Fruit fly (Drosophila melanogaster): ENCODE data around the gene CG42823.

CG42823 gene

DNA sequence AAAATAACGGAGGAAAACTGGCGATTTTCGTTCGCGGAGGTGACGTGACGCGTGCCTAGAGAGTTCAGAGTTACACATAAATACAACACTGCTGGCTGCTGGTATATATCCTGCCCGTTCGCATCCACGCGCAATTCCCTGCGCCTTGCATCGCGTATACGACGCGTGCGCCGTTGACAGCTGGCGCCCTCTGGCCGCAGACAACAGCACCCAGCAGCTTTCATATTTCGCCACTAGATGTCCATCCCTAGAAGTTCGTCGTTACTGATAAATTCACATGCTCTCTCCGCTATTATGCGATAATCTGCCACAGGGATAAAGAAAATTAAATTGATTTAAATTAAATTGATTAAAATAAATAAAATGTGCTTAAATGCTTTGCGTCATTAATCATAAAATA lies 2.5 kb downstream of the CG42823 start, which contains the start of gene Sur-8 (continued):
- no peak for TF ChIP-seq Abd-B (GFP tag; optimal IDR thresholded peaks at IDR 0.05)
- TF ChIP-seq sage (GFP tag; optimal IDR thresholded peaks at IDR 0.05), result no peak
- peak; percentile 29 for TF ChIP-seq HLH106 (tag; optimal IDR thresholded peaks at IDR 0.05)
- no peak for TF ChIP-seq jim (GFP tag; optimal IDR thresholded peaks at IDR 0.05)
- peak; percentile 32 for TF ChIP-seq Myc (optimal IDR thresholded peaks at IDR 0.05)
- TF ChIP-seq lola (GFP tag; optimal IDR thresholded peaks at IDR 0.05), result no peak
- no peak for TF ChIP-seq pan (optimal IDR thresholded peaks at IDR 0.05)
- no peak for TF ChIP-seq GATAd (GFP tag; optimal IDR thresholded peaks at IDR 0.05)
- TF ChIP-seq Sp1 (GFP tag; optimal IDR thresholded peaks at IDR 0.05), result no peak
- TF ChIP-seq Dif (GFP tag; optimal IDR thresholded peaks at IDR 0.05; ENCODE audit: partially characterized antibody), result no peak
- no peak for TF ChIP-seq Dfd (GFP tag; optimal IDR thresholded peaks at IDR 0.05)
- TF ChIP-seq Jra (GFP tag; optimal IDR thresholded peaks at IDR 0.05), result no peak
- no peak for TF ChIP-seq dsf (GFP tag; optimal IDR thresholded peaks at IDR 0.05; ENCODE audit: borderline replicate concordance)

DNA sequence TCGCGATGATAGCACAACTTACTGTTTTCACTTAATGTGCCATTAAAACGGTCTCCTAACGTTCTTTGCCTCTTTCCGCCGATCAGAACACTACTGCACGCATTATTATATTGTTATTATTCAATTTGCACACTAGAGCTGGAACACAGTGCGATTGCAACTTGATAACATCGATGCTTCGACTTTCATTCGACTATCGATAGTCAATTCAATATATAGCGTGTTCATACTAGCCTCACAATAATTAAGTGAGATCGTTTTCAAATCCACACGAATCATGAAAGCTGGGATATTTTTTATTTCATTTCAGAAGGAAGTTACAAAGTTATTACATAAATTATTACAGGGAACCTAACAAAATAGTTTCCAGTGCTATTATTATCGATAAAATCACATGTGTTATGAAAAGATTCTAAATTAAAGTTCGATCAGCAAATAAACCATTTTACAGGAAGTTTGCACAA lies 3.6 kb downstream of the CG42823 start:
- TF ChIP-seq CrebA (GFP tag; optimal IDR thresholded peaks at IDR 0.05; ENCODE audit: borderline replicate concordance) (no peak), psq (GFP tag; optimal IDR thresholded peaks at IDR 0.05) (no peak), sage (GFP tag; optimal IDR thresholded peaks at IDR 0.05) (no peak), foxo (GFP tag; optimal IDR thresholded peaks at IDR 0.05) (peak in 1 of 2 experiments; percentile 45), usp (GFP tag; optimal IDR thresholded peaks at IDR 0.05) (no peak), brk (GFP tag; optimal IDR thresholded peaks at IDR 0.05) (peak; percentile 45), N (GFP tag; optimal IDR thresholded peaks at IDR 0.05) (peak; percentile 89), woc (GFP tag; optimal IDR thresholded peaks at IDR 0.05) (peak; percentile 35), Vsx2 (GFP tag; optimal IDR thresholded peaks at IDR 0.05; ENCODE audit: partially characterized antibody) (no peak), ey (GFP tag; optimal IDR thresholded peaks at IDR 0.05) (peak; percentile 21), sv (GFP tag; optimal IDR thresholded peaks at IDR 0.05) (peak; percentile 35), br (GFP tag; optimal IDR thresholded peaks at IDR 0.05) (no peak), Dif (GFP tag; optimal IDR thresholded peaks at IDR 0.05; ENCODE audit: partially characterized antibody) (no peak), Rel (GFP tag; optimal IDR thresholded peaks at IDR 0.05) (no peak), Rel (tag; optimal IDR thresholded peaks at IDR 0.05) (peak; percentile 29), Abd-B (GFP tag; optimal IDR thresholded peaks at IDR 0.05) (no peak), dsf (GFP tag; optimal IDR thresholded peaks at IDR 0.05; ENCODE audit: borderline replicate concordance) (peak; percentile 12), Mio (GFP tag; optimal IDR thresholded peaks at IDR 0.05) (no peak), Hnf4 (GFP tag; optimal IDR thresholded peaks at IDR 0.05) (peak; percentile 34), Myc (optimal IDR thresholded peaks at IDR 0.05) (no peak), GATAd (GFP tag; optimal IDR thresholded peaks at IDR 0.05) (no peak), fru (GFP tag; optimal IDR thresholded peaks at IDR 0.05) (peak; percentile 45), Sp1 (GFP tag; optimal IDR thresholded peaks at IDR 0.05) (no peak), tai (GFP tag; optimal IDR thresholded peaks at IDR 0.05) (peak; percentile 77), jim (GFP tag; optimal IDR thresholded peaks at IDR 0.05) (no peak), Jra (GFP tag; optimal IDR thresholded peaks at IDR 0.05) (no peak), Hr83 (GFP tag; optimal IDR thresholded peaks at IDR 0.05; ENCODE audit: poor library complexity, severe bottlenecking) (no peak), Hr78 (GFP tag; optimal IDR thresholded peaks at IDR 0.05) (no peak), Dfd (GFP tag; optimal IDR thresholded peaks at IDR 0.05) (no peak), HLH106 (tag; optimal IDR thresholded peaks at IDR 0.05) (peak; percentile 24), rgr (GFP tag; optimal IDR thresholded peaks at IDR 0.05) (peak; percentile 35), dl (GFP tag; optimal IDR thresholded peaks at IDR 0.05; ENCODE audit: insufficient read depth in 1 of 2, partially characterized antibody in 2 of 2) (no peak), dmrt93B (GFP tag; optimal IDR thresholded peaks at IDR 0.05) (no peak), lola (GFP tag; optimal IDR thresholded peaks at IDR 0.05) (no peak), CG9705 (GFP tag; optimal IDR thresholded peaks at IDR 0.05) (no peak), CG32264 (GFP tag; optimal IDR thresholded peaks at IDR 0.05) (no peak), h (GFP tag; optimal IDR thresholded peaks at IDR 0.05) (peak; percentile 32), OdsH (GFP tag; optimal IDR thresholded peaks at IDR 0.05) (no peak), pan (optimal IDR thresholded peaks at IDR 0.05) (no peak)
